Fruit fly (Drosophila melanogaster): ENCODE results near the gene Gba1b.

The Gba1b gene

DNA sequence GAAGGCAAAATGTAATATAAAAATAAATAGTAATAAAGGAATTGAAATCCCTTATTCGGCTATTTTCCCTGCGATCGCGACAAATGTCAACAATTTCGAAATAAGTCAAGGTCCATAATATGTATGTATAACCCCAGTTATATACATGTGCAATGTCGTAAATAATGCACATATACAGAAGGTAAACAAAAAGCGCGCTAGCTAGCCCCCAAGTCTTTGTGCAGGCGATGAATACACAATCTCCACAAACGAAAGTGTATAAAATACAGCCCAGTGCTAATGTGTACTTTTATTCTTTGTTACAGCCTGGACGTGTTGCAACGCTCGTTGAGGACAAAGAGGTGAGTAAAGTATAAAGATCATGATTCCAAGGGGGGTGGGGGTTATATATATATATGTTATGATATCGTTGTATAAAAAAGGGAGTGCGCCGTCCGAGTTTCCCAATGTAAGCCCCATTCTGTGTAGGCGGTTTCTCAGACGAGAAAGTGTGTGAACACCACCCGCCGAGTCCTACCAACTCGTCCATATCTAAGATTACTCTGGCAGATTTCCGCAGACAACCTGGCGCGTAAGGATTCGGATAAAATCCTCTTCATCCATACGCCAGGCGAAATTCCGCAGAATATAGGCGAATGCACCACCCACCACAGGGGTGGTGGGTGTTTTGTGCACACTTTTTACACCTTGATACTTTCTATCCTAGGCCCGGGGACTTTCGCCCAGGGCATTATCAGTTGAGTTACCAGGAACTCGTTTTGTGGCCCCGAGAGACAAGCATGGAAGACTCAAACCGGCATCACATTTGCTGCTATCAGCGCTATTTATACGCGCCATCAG, 25.2 kb downstream of the Gba1b start (continued):
- TF ChIP-seq gcm2 (GFP tag; optimal IDR thresholded peaks at IDR 0.05), result no peak
- no peak for TF ChIP-seq ab (GFP tag; optimal IDR thresholded peaks at IDR 0.05)
- TF ChIP-seq Mes4 (GFP tag; optimal IDR thresholded peaks at IDR 0.05), result no peak
- TF ChIP-seq CG12071 (GFP tag; optimal IDR thresholded peaks at IDR 0.05), result peak; percentile 20
- TF ChIP-seq ttk (GFP tag; IDR thresholded peaks at IDR 0.05), result peak; percentile 53; the same call in 1 of the 2 replicates
- peak; percentile 57; the same call in 1 of the 2 replicates for TF ChIP-seq ato (GFP tag; IDR thresholded peaks at IDR 0.05; ENCODE audit: partially characterized antibody)
- no peak for TF ChIP-seq CG6765 (GFP tag; optimal IDR thresholded peaks at IDR 0.05)
- peak; percentile 63; the same call in 2 of the 3 replicates for TF ChIP-seq ci (GFP tag; IDR thresholded peaks at IDR 0.05)
- peak; percentile 12 for TF ChIP-seq pfk (GFP tag; optimal IDR thresholded peaks at IDR 0.05)
- no peak for TF ChIP-seq Nf-YB (GFP tag; optimal IDR thresholded peaks at IDR 0.05)
- no peak for TF ChIP-seq CG4854 (GFP tag; optimal IDR thresholded peaks at IDR 0.05)
- peak; percentile 27 for TF ChIP-seq CG15269 (tag; optimal IDR thresholded peaks at IDR 0.05)
- peak; percentile 36; the same call in 1 of the 2 replicates for TF ChIP-seq crol (GFP tag; IDR thresholded peaks at IDR 0.05)
- TF ChIP-seq CG12299 (tag; optimal IDR thresholded peaks at IDR 0.05), result peak; percentile 27
- TF ChIP-seq vfl (GFP tag; optimal IDR thresholded peaks at IDR 0.05), result no peak
- no peak for TF ChIP-seq Side (GFP tag; optimal IDR thresholded peaks at IDR 0.05)
- TF ChIP-seq CG10543 (GFP tag; optimal IDR thresholded peaks at IDR 0.05), result no peak

DNA sequence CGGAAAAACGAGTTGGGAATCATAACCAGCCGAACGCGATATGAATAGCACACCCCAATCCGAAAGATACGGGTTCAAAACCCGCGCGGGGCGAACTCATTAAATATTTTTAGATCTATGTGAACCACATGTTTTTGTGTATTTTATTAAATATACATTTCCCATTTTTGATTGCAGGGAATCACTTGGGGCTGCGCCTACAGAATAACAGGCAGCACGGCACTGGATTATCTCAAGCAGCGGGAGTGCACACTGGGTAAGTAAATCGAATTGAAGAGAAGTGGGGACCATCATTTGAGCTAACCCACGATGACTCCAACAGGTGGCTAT, 25.8 kb downstream of the Gba1b start:
- peak; percentile 63 for TF ChIP-seq kah (GFP tag; optimal IDR thresholded peaks at IDR 0.05)
- no peak for TF ChIP-seq exex (tag; optimal IDR thresholded peaks at IDR 0.05)
- TF ChIP-seq Drgx (GFP tag; IDR thresholded peaks at IDR 0.05), result 0 out of 2 replicates have a peak, but pooled peaks have one; percentile 3
- TF ChIP-seq Oaz (GFP tag; IDR thresholded peaks at IDR 0.05), result no peak
- TF ChIP-seq Doc3 (GFP tag; IDR thresholded peaks at IDR 0.05; ENCODE audit: partially characterized antibody), result no peak
- TF ChIP-seq Dll (GFP tag; IDR thresholded peaks at IDR 0.05; ENCODE audit: partially characterized antibody), result 0 out of 4 replicates have a peak, but pooled peaks have one; percentile 1
- TF ChIP-seq hbn (GFP tag; IDR thresholded peaks at IDR 0.05; ENCODE audit: partially characterized antibody), result 0 out of 2 replicates have a peak, but pooled peaks have one; percentile 3
- TF ChIP-seq ci (GFP tag; IDR thresholded peaks at IDR 0.05), result no peak; the same call in 2 of the 3 replicates
- TF ChIP-seq vnd (GFP tag; IDR thresholded peaks at IDR 0.05; ENCODE audit: partially characterized antibody), result no peak
- TF ChIP-seq Mad (GFP tag; optimal IDR thresholded peaks at IDR 0.05), result no peak
- peak; percentile 53 for TF ChIP-seq Med (GFP tag)

- no peak for TF ChIP-seq slbo (GFP tag; IDR thresholded peaks at IDR 0.05)
- TF ChIP-seq chif (GFP tag; optimal IDR thresholded peaks at IDR 0.05), result no peak
- no peak for TF ChIP-seq CG11504 (tag; optimal IDR thresholded peaks at IDR 0.05)
- TF ChIP-seq CG9609 (GFP tag; optimal IDR thresholded peaks at IDR 0.05), result no peak
Observed at dm6 chr3R:23732533-23732932, 27.9 kb downstream of the Gba1b start.

dm6 chr3R:23732990-23733512, 28.4 kb downstream of the Gba1b start, which contains the start of the genes Hmgcr and Rpn9:
TSS of gene Hmgcr (plus strand) at chr3R:23733324.
TSS of gene Rpn9 (minus strand) at chr3R:23733462.
- no peak for TF ChIP-seq Lpt (GFP tag; optimal IDR thresholded peaks at IDR 0.05)
- TF ChIP-seq Lhr (GFP tag; optimal IDR thresholded peaks at IDR 0.05), result peak; percentile 79
- TF ChIP-seq Dll (GFP tag; IDR thresholded peaks at IDR 0.05; ENCODE audit: partially characterized antibody), result 0 out of 4 replicates have a peak, but pooled peaks have one; percentile 40
- TF ChIP-seq ranshi (GFP tag; IDR thresholded peaks at IDR 0.05), result no peak
- no peak for TF ChIP-seq CG9727 (GFP tag; optimal IDR thresholded peaks at IDR 0.05)
- TF ChIP-seq CG7963 (GFP tag; IDR thresholded peaks at IDR 0.05; ENCODE audit: partially characterized antibody), result 0 out of 3 replicates have a peak, but pooled peaks have one; percentile 22
- TF ChIP-seq bsh (GFP tag; optimal IDR thresholded peaks at IDR 0.05), result no peak
- peak; percentile 6 for TF ChIP-seq Max (GFP tag; optimal IDR thresholded peaks at IDR 0.05)
- no peak for TF ChIP-seq ATbp (GFP tag; optimal IDR thresholded peaks at IDR 0.05)
- TF ChIP-seq org-1 (GFP tag; optimal IDR thresholded peaks at IDR 0.05), result no peak
- peak; percentile 66 for TF ChIP-seq MESR4 (GFP tag; optimal IDR thresholded peaks at IDR 0.05)
- no peak for TF ChIP-seq Atf3 (GFP tag; optimal IDR thresholded peaks at IDR 0.05)
- peak; percentile 63 for TF ChIP-seq CG12391 (tag; optimal IDR thresholded peaks at IDR 0.05)
- no peak for TF ChIP-seq CG18599 (GFP tag; optimal IDR thresholded peaks at IDR 0.05)
- peak; percentile 83 for TF ChIP-seq Med (GFP tag)
- no peak for TF ChIP-seq Doc3 (GFP tag; IDR thresholded peaks at IDR 0.05; ENCODE audit: partially characterized antibody)
